Fruit fly (Drosophila melanogaster) whole organism, embryonic: ENCODE measurements around the gene idc.
A peak's percentile ranks its signal among the peaks of the same experiment; 100 is the strongest.

Experiments used
- CG1024 ChIP-seq: fragments of 200-800 bp; sonication (Bioruptor generic); IDR thresholded peaks from 2 replicates; pipeline ENCODE4 v1.3.6; 2022; ENCODE audit warnings: missing biosample characterization, missing genetic modification characterization
- CG10431 ChIP-seq: fragments of 200-800 bp; sonication (Bioruptor generic); optimal IDR thresholded peaks from 3 replicates; lab custom pipeline; 2018; ENCODE audit warnings: missing biosample characterization, mild to moderate bottlenecking, missing genetic modification characterization
- CG10462 ChIP-seq: fragments of 200-800 bp; sonication (Bioruptor generic); optimal IDR thresholded peaks from 2 replicates; lab custom pipeline; 2016; ENCODE audit warnings: missing biosample characterization, missing genetic modification characterization
- CG10654 ChIP-seq: fragments of 200-800 bp; sonication (Bioruptor generic); optimal IDR thresholded peaks from 2 replicates; lab custom pipeline; 2016; ENCODE audit warnings: missing biosample characterization, missing genetic modification characterization
- CG1233 ChIP-seq: fragments of 200-800 bp; sonication (Bioruptor generic); optimal IDR thresholded peaks from 4 replicates; lab custom pipeline; 2018; ENCODE audit warnings: missing biosample characterization, mild to moderate bottlenecking, missing genetic modification characterization
- CG14860 ChIP-seq: fragments of 200-800 bp; sonication (Bioruptor generic); IDR thresholded peaks from 3 replicates; pipeline ENCODE4 v1.3.6; 2022; ENCODE audit warnings: missing biosample characterization, missing genetic modification characterization; ENCODE audit not compliant: partially characterized antibody
- CG1529 ChIP-seq: fragments of 200-800 bp; sonication (Bioruptor generic); optimal IDR thresholded peaks from 3 replicates; lab custom pipeline; 2018; ENCODE audit warnings: missing biosample characterization, missing genetic modification characterization
- CG15479 ChIP-seq: fragments of 200-800 bp; sonication (Bioruptor generic); optimal IDR thresholded peaks from 3 replicates; lab custom pipeline; 2019; ENCODE audit warnings: missing biosample characterization, mild to moderate bottlenecking, missing genetic modification characterization, moderate library complexity
- CG1647 ChIP-seq: fragments of 200-800 bp; sonication (Bioruptor generic); optimal IDR thresholded peaks from 3 replicates; lab custom pipeline; 2016; ENCODE audit warnings: missing biosample characterization, missing genetic modification characterization
- CG17186 ChIP-seq: fragments of 200-800 bp; sonication (Bioruptor generic); optimal IDR thresholded peaks from 3 replicates; lab custom pipeline; 2017; ENCODE audit warnings: missing biosample characterization, missing genetic modification reagents, missing genetic modification characterization
- CG2120 ChIP-seq: fragments of 200-800 bp; sonication (Bioruptor generic); optimal IDR thresholded peaks from 3 replicates; lab custom pipeline; 2016; ENCODE audit warnings: missing biosample characterization, missing genetic modification characterization
- CG32532 ChIP-seq: fragments of 200-800 bp; sonication (Bioruptor generic); IDR thresholded peaks from 2 replicates; pipeline ENCODE4 v1.3.6; 2022; ENCODE audit warnings: missing biosample characterization, missing genetic modification characterization
- CG3847 ChIP-seq: fragments of 200-800 bp; sonication (Bioruptor generic); IDR thresholded peaks from 2 replicates; pipeline ENCODE4 v1.3.6; 2022; ENCODE audit warnings: missing biosample characterization, missing genetic modification characterization
- CG6272 ChIP-seq: fragments of 200-800 bp; sonication (Bioruptor generic); IDR thresholded peaks from 2 replicates; pipeline ENCODE4 v1.3.6; 2022; ENCODE audit warnings: missing biosample characterization, missing genetic modification characterization
- CG6854 ChIP-seq: fragments of 200-800 bp; sonication (Bioruptor generic); optimal IDR thresholded peaks from 3 replicates; lab custom pipeline; 2017; ENCODE audit warnings: missing biosample characterization, mild to moderate bottlenecking, missing genetic modification characterization
- CG9727 ChIP-seq: fragments of 200-800 bp; sonication (Bioruptor generic); optimal IDR thresholded peaks from 3 replicates; lab custom pipeline; 2017; ENCODE audit warnings: missing biosample characterization, mild to moderate bottlenecking, missing genetic modification characterization
- CoRest ChIP-seq: fragments of 200-800 bp; sonication (Bioruptor generic); optimal IDR thresholded peaks from 3 replicates; lab custom pipeline; 2018; ENCODE audit warnings: missing biosample characterization, mild to moderate bottlenecking, missing genetic modification characterization, moderate library complexity
- Dp ChIP-seq: fragments of 200-800 bp; sonication (Bioruptor generic); optimal IDR thresholded peaks from 2 replicates; lab custom pipeline; 2018; ENCODE audit warnings: missing biosample characterization, mild to moderate bottlenecking, missing genetic modification characterization, moderate library complexity
- E2f1 ChIP-seq: fragments of 200-800 bp; sonication (Bioruptor generic); IDR thresholded peaks from 2 replicates; pipeline ENCODE4 v1.3.6; 2022; ENCODE audit warnings: missing biosample characterization, missing genetic modification characterization
- ERR ChIP-seq: fragments of 200-800 bp; sonication (Bioruptor generic); optimal IDR thresholded peaks from 2 replicates; lab custom pipeline; 2016; ENCODE audit warnings: missing biosample characterization, missing genetic modification characterization
- Fer2 ChIP-seq: fragments of 200-800 bp; sonication (Bioruptor generic); optimal IDR thresholded peaks from 2 replicates; lab custom pipeline; 2018; ENCODE audit warnings: missing biosample characterization, mild to moderate bottlenecking, missing genetic modification characterization, moderate library complexity
- GATAe ChIP-seq: fragments of 200-800 bp; sonication (Bioruptor generic); conservative IDR thresholded peaks from 2 replicates; pipeline ENCODE4 v1.3.6; 2022; ENCODE audit warnings: missing biosample characterization, missing genetic modification characterization
- HLH3B ChIP-seq: fragments of 200-800 bp; sonication (Bioruptor generic); IDR thresholded peaks from 2 replicates; pipeline ENCODE4 v1.3.6; 2022; ENCODE audit warnings: missing biosample characterization, missing genetic modification characterization
- Hr39 ChIP-seq: fragments of >200 bp; optimal IDR thresholded peaks from 2 replicates; lab custom pipeline; 2017
- MBD-R2 ChIP-seq: fragments of 200-800 bp; sonication (Bioruptor generic); IDR thresholded peaks from 2 replicates; pipeline ENCODE4 v1.3.6; 2022; ENCODE audit warnings: missing biosample characterization, missing genetic modification characterization
- MESR4 ChIP-seq: fragments of 200-800 bp; sonication (Bioruptor generic); optimal IDR thresholded peaks from 2 replicates; lab custom pipeline; 2018; ENCODE audit warnings: missing biosample characterization, mild to moderate bottlenecking, missing genetic modification characterization, moderate library complexity
- Max ChIP-seq: fragments of 200-800 bp; sonication (Bioruptor generic); optimal IDR thresholded peaks from 2 replicates; lab custom pipeline; 2016; ENCODE audit warnings: missing biosample characterization, mild to moderate bottlenecking, missing genetic modification characterization
- Xbp1 ChIP-seq: fragments of 200-800 bp; sonication (Bioruptor generic); optimal IDR thresholded peaks from 3 replicates; lab custom pipeline; 2016; ENCODE audit warnings: missing biosample characterization, mild to moderate bottlenecking, missing genetic modification characterization
- ato ChIP-seq: fragments of 200-800 bp; sonication (Bioruptor generic); IDR thresholded peaks from 2 replicates; pipeline ENCODE4 v1.3.6; 2022; ENCODE audit warnings: missing biosample characterization, missing genetic modification characterization; ENCODE audit not compliant: partially characterized antibody
- ci ChIP-seq: fragments of 200-800 bp; sonication (Bioruptor generic); IDR thresholded peaks from 3 replicates; pipeline ENCODE4 v1.3.6; 2022; ENCODE audit warnings: missing biosample characterization, missing genetic modification characterization
- croc ChIP-seq: fragments of 200-800 bp; sonication (Bioruptor generic); conservative IDR thresholded peaks from 3 replicates; pipeline ENCODE4 v1.3.6; 2022; ENCODE audit warnings: missing biosample characterization, missing genetic modification characterization
- cwo ChIP-seq: fragments of 200-800 bp; sonication (Bioruptor generic); optimal IDR thresholded peaks from 3 replicates; lab custom pipeline; 2017; ENCODE audit warnings: missing biosample characterization, missing genetic modification characterization, mild to moderate bottlenecking, moderate library complexity, missing genetic modification reagents
- dmrt99B ChIP-seq: fragments of 200-800 bp; sonication (Bioruptor generic); optimal IDR thresholded peaks from 2 replicates; lab custom pipeline; 2018; ENCODE audit warnings: missing biosample characterization, mild to moderate bottlenecking, missing genetic modification characterization, moderate library complexity
- ems ChIP-seq: fragments of 200-800 bp; sonication (Bioruptor generic); optimal IDR thresholded peaks from 3 replicates; lab custom pipeline; 2016; ENCODE audit warnings: missing biosample characterization, missing genetic modification characterization
- gsb ChIP-seq: fragments of 200-800 bp; sonication (Bioruptor generic); IDR thresholded peaks from 2 replicates; pipeline ENCODE4 v1.3.6; 2022; ENCODE audit warnings: missing biosample characterization, missing genetic modification characterization
- inv ChIP-seq: fragments of 200-800 bp; sonication (Bioruptor generic); IDR thresholded peaks from 2 replicates; pipeline ENCODE4 v1.3.6; 2022; ENCODE audit warnings: missing biosample characterization, missing genetic modification characterization; ENCODE audit not compliant: partially characterized antibody
- kay ChIP-seq: fragments of 200-800 bp; sonication (Bioruptor generic); optimal IDR thresholded peaks from 2 replicates; lab custom pipeline; 2016; ENCODE audit warnings: missing biosample characterization, missing genetic modification characterization
- lilli ChIP-seq: fragments of 200-800 bp; sonication (Bioruptor generic); optimal IDR thresholded peaks from 3 replicates; lab custom pipeline; 2016; ENCODE audit warnings: missing biosample characterization, missing genetic modification characterization
- lov ChIP-seq, 2 experiments: fragments of 200-800 bp in 1 of 2; fragments of >200 bp in 1 of 2; sonication (Bioruptor generic) in 1 of 2; IDR thresholded peaks in 1 of 2; optimal IDR thresholded peaks in 1 of 2; 2 replicates in 1 of 2; 3 replicates in 1 of 2; pipeline versions ENCODE4 v1.3.6 to Lab custom; 2017 to 2022; ENCODE audit warnings: missing biosample characterization in 1 of 2, missing genetic modification characterization in 1 of 2
- nau ChIP-seq: fragments of 200-800 bp; sonication (Bioruptor generic); optimal IDR thresholded peaks from 3 replicates; lab custom pipeline; 2017; ENCODE audit warnings: missing biosample characterization, mild to moderate bottlenecking, missing genetic modification characterization, missing genetic modification reagents
- oc ChIP-seq: fragments of 200-800 bp; sonication (Bioruptor generic); optimal IDR thresholded peaks from 2 replicates; lab custom pipeline; 2018; ENCODE audit warnings: missing biosample characterization, mild to moderate bottlenecking, missing genetic modification characterization, moderate library complexity
- pan ChIP-seq, 4 experiments: fragments of >200 bp in 3 of 4; fragments of 200-800 bp in 1 of 4; sonication (Bioruptor generic) in 1 of 4; optimal IDR thresholded peaks in 3 of 4; IDR thresholded peaks in 1 of 4; 2 replicates each; pipeline versions ENCODE4 v1.3.6 to Lab custom; 2017 to 2022; ENCODE audit warnings: missing biosample characterization in 2 of 4, missing genetic modification characterization in 2 of 4, mixed read lengths in 1 of 4
- prd ChIP-seq, 3 experiments: fragments of >200 bp in 2 of 3; fragments of 200-800 bp in 1 of 3; sonication (Bioruptor generic) in 1 of 3; optimal IDR thresholded peaks in 2 of 3; IDR thresholded peaks in 1 of 3; 2 replicates in 2 of 3; 3 replicates in 1 of 3; pipeline versions ENCODE4 v1.3.6 to Lab custom; 2017 to 2022; ENCODE audit warnings: missing biosample characterization in 1 of 3, missing genetic modification characterization in 1 of 3
- pum ChIP-seq: fragments of 200-800 bp; sonication (Bioruptor generic); optimal IDR thresholded peaks from 2 replicates; lab custom pipeline; 2016; ENCODE audit warnings: missing biosample characterization, missing genetic modification characterization
- seq ChIP-seq: fragments of 200-800 bp; sonication (Bioruptor generic); IDR thresholded peaks from 2 replicates; pipeline ENCODE4 v1.3.6; 2022; ENCODE audit warnings: missing biosample characterization, missing genetic modification characterization
- tap ChIP-seq: fragments of 200-800 bp; optimal IDR thresholded peaks from 3 replicates; lab custom pipeline; 2019; ENCODE audit warnings: missing biosample characterization, mild to moderate bottlenecking, missing genetic modification characterization, moderate library complexity
- tup ChIP-seq: fragments of 200-800 bp; sonication (Bioruptor generic); optimal IDR thresholded peaks from 2 replicates; lab custom pipeline; 2016; ENCODE audit warnings: missing biosample characterization, mild to moderate bottlenecking, missing genetic modification characterization, moderate library complexity
- z ChIP-seq: fragments of 200-800 bp; sonication (Bioruptor generic); IDR thresholded peaks from 3 replicates; pipeline ENCODE4 v1.3.6; 2022; ENCODE audit warnings: missing biosample characterization, missing genetic modification characterization

idc gene

dm6 chr3R:20008372-20009051, 23.1 kb upstream of the idc start, which contains the start of the genes Hs6st and MED25 (continued):
- no peak for TF ChIP-seq prd (optimal IDR thresholded peaks at IDR 0.05; lab: Kevin White, UChicago)
- peak; percentile 32; the same call in 1 of the 3 replicates for TF ChIP-seq prd (GFP tag; IDR thresholded peaks at IDR 0.05; lab: Robert Waterston, UW)
- TF ChIP-seq CG3847 (GFP tag; lab: Robert Waterston, UW), result peak; percentile 66
- peak; percentile 41; the same call in 1 of the 2 replicates for TF ChIP-seq CG32532 (GFP tag; lab: Robert Waterston, UW)
- no peak for TF ChIP-seq Hr39 (lab: Kevin White, UChicago)
- TF ChIP-seq Dp (GFP tag; lab: Kevin White, UChicago), result peak; percentile 49
- TF ChIP-seq CG6854, result no peak
- 0 out of 2 replicates have a peak, but pooled peaks have one; percentile 40 for TF ChIP-seq ato (GFP tag; lab: Robert Waterston, UW)
- peak; percentile 56 for TF ChIP-seq Fer2
- peak; percentile 41 for TF ChIP-seq CG1647 (GFP tag; lab: Kevin White, UChicago)
- TF ChIP-seq seq (GFP tag; lab: Robert Waterston, UW), result no peak
- TF ChIP-seq CG9727, result peak; percentile 54
- peak; percentile 57 for TF ChIP-seq kay (GFP tag; lab: Kevin White, UChicago)
- peak; percentile 35 for TF ChIP-seq lilli (GFP tag; lab: Kevin White, UChicago)
- no peak for TF ChIP-seq CG10431
- TF ChIP-seq CG17186 (GFP tag; lab: Kevin White, UChicago), result peak; percentile 84
- no peak for TF ChIP-seq gsb (GFP tag; lab: Robert Waterston, UW)
- TF ChIP-seq MESR4 (GFP tag; lab: Kevin White, UChicago), result no peak
- TF ChIP-seq cwo (GFP tag; lab: Kevin White, UChicago), result peak; percentile 45
- no peak; the same call in 1 of the 2 replicates for TF ChIP-seq HLH3B
- TF ChIP-seq GATAe (GFP tag; lab: Robert Waterston, UW), result no peak
- no peak for TF ChIP-seq ems (GFP tag; lab: Kevin White, UChicago)
- peak; percentile 29; the same call in 2 of the 3 replicates for TF ChIP-seq ci (GFP tag; lab: Robert Waterston, UW)
- no peak for TF ChIP-seq nau (GFP tag; lab: Kevin White, UChicago)
- TF ChIP-seq MBD-R2 (GFP tag; lab: Robert Waterston, UW), result peak; percentile 47; the same call in 1 of the 2 replicates
- no peak for TF ChIP-seq CG1529 (GFP tag; lab: Kevin White, UChicago)
- peak; percentile 37; the same call in 1 of the 2 replicates for TF ChIP-seq E2f1
- TF ChIP-seq CG10462, result no peak
- TF ChIP-seq inv, result peak; percentile 71
- TF ChIP-seq z, result no peak
- peak; percentile 44 for TF ChIP-seq Max (GFP tag; lab: Kevin White, UChicago)
- TF ChIP-seq pan (optimal IDR thresholded peaks at IDR 0.05; lab: Kevin White, UChicago), result no peak
- TF ChIP-seq pan (GFP tag; optimal IDR thresholded peaks at IDR 0.05 in 1 of 2, IDR thresholded peaks at IDR 0.05 in 1 of 2), result no peak
- TF ChIP-seq CG6272 (GFP tag; lab: Robert Waterston, UW), result no peak
- no peak for TF ChIP-seq dmrt99B (tag; lab: Kevin White, UChicago)
- no peak for TF ChIP-seq CG2120
- peak; percentile 19 for TF ChIP-seq Xbp1 (GFP tag; lab: Kevin White, UChicago)
- TF ChIP-seq croc (GFP tag; lab: Robert Waterston, UW), result no peak
- TF ChIP-seq CG1024 (GFP tag; lab: Robert Waterston, UW), result no peak; the same call in 1 of the 2 replicates
- TF ChIP-seq CG10654 (GFP tag; lab: Kevin White, UChicago), result peak; percentile 49
- TF ChIP-seq CG14860 (GFP tag; lab: Robert Waterston, UW), result peak; percentile 45; the same call in 1 of the 3 replicates
- TF ChIP-seq oc, result no peak
- peak; percentile 69 for TF ChIP-seq CG15479 (GFP tag; lab: Kevin White, UChicago)
- no peak for TF ChIP-seq pum (GFP tag; lab: Kevin White, UChicago)
- peak; percentile 60 for TF ChIP-seq CG1233 (GFP tag; lab: Kevin White, UChicago)
- peak; percentile 49 for TF ChIP-seq CoRest (tag; lab: Kevin White, UChicago)
- TF ChIP-seq lov (optimal IDR thresholded peaks at IDR 0.05; lab: Kevin White, UChicago), result no peak
- no peak for TF ChIP-seq lov (GFP tag; IDR thresholded peaks at IDR 0.05; lab: Robert Waterston, UW)
- TF ChIP-seq tap (tag; lab: Kevin White, UChicago), result peak; percentile 2
- no peak for TF ChIP-seq tup
- TF ChIP-seq ERR (GFP tag; lab: Kevin White, UChicago), result no peak
